Worm (Caenorhabditis elegans) whole organism, L1 larva: Measurements from ENCODE around the gene ctsa-4.2.

Source experiments
- dpl-1 ChIP-seq, 3 experiments: fragments of 150-350 bp in 2 of 3; sonication (generic microtip) in 1 of 3; optimal IDR thresholded peaks; 2 replicates each; lab custom pipeline; 2014 to 2017; ENCODE audit warnings: missing biosample characterization in 3 of 3, missing genetic modification characterization in 3 of 3, missing genetic modification reagents in 3 of 3
- egl-27 ChIP-seq, 2 experiments: fragments of 150-350 bp in 1 of 2; sonication (generic microtip); optimal IDR thresholded peaks; 3 replicates each; lab custom pipeline; 2017 to 2018; ENCODE audit warnings: missing biosample characterization in 2 of 2, missing genetic modification characterization in 2 of 2, missing genetic modification reagents in 2 of 2
- lin-35 ChIP-seq, 2 experiments: fragments of 150-350 bp; optimal IDR thresholded peaks; 2 replicates each; lab custom pipeline; 2014; ENCODE audit warnings: missing biosample characterization in 2 of 2, missing genetic modification characterization in 2 of 2, missing genetic modification reagents in 2 of 2
- pqm-1 ChIP-seq: sonication (generic microtip); optimal IDR thresholded peaks from 3 replicates; lab custom pipeline; 2017; ENCODE audit warnings: missing biosample characterization, missing genetic modification characterization
- unc-86 ChIP-seq: sonication (generic microtip); optimal IDR thresholded peaks from 2 replicates; lab custom pipeline; 2016; ENCODE audit warnings: missing genetic modification characterization, missing compliant biosample characterization

DNA sequence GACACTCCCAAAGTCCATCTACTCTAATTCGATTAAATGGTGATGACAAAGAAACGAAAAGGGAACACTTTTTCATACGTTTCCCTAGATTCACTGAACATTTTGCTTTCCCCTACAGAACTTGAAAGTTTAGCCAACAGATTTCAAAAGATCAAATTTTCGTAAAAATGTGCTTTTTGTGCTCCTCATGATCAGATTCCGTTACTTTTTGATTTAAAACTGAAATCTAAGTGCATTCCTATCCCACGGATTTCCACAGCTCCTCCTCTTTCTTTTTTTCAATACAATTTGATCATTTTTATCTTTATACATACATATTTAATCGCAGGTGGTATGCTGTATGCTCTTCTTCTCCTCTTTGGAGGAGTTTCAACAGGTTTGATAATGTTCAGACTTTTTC is 24.8 kb upstream of the ctsa-4.2 start, which contains the start of gene ddo-3:
- TF ChIP-seq lin-35 (GFP tag; optimal IDR thresholded peaks at IDR 0.05; lab: Kevin White, UChicago), result no peak
- TF ChIP-seq pqm-1 (tag; lab: Kevin White, UChicago), result no peak
- TF ChIP-seq egl-27 (tag; optimal IDR thresholded peaks at IDR 0.05; lab: Kevin White, UChicago), result no peak
- TF ChIP-seq unc-86 (tag; lab: Kevin White, UChicago), result no peak
- TF ChIP-seq dpl-1 (GFP tag; optimal IDR thresholded peaks at IDR 0.05; lab: Kevin White, UChicago), result no peak
